Fruit fly (Drosophila melanogaster): ENCODE data around the gene CG14073.

CG14073 gene

DNA sequence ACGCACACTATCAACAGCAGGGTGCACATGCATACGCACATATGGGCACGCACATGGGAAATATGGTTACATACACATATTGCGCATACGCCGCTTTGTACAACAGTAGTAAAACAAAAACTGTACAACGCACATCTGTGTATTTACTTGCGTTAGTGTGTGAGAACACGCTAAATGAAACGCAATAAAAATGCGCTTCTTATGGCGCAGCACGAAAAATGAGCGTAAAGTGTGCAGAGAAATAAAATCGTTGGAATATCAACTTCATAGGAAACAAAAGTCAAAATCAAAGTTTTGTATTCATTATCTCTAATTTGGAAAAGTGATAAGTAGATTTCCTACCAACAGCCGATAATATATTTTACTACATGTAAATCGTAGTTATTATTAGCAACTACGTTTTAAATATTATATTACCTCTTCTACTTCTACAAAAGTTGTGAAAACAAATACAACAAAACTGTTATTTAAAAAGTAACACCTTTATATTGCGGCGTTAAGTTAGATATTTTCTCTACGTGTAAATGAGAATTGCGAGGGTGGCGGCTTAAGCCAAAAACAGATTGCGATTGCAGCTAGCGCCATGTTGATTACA is 64.1 kb downstream of the CG14073 start (continued):
- peak; percentile 19 for TF ChIP-seq CG2120 (GFP tag; optimal IDR thresholded peaks at IDR 0.05)
- no peak for TF ChIP-seq fru (optimal IDR thresholded peaks at IDR 0.05)
- 0 out of 3 replicates have a peak, but pooled peaks have one; percentile 24 for TF ChIP-seq Aef1 (GFP tag; IDR thresholded peaks at IDR 0.05)
- TF ChIP-seq Oli (tag; optimal IDR thresholded peaks at IDR 0.05), result peak; percentile 69
- peak in 1 of 2 experiments; percentile 57 for TF ChIP-seq eve (GFP tag; optimal IDR thresholded peaks at IDR 0.05)
- no peak for TF ChIP-seq pzg (GFP tag; optimal IDR thresholded peaks at IDR 0.05)
- TF ChIP-seq Ets65A (GFP tag), result peak; percentile 78
- 0 out of 2 replicates have a peak, but pooled peaks have one; percentile 33 for TF ChIP-seq Ada2b (GFP tag; IDR thresholded peaks at IDR 0.05)
- TF ChIP-seq CG17359 (tag; optimal IDR thresholded peaks at IDR 0.05), result peak; percentile 77
- peak; percentile 11 for TF ChIP-seq CG1603 (tag; optimal IDR thresholded peaks at IDR 0.05)
- no peak for TF ChIP-seq CG12236 (GFP tag; optimal IDR thresholded peaks at IDR 0.05)
- peak; percentile 23; the same call in 1 of the 3 replicates for TF ChIP-seq CG11093 (GFP tag; IDR thresholded peaks at IDR 0.05)
- no peak for TF ChIP-seq hkb (optimal IDR thresholded peaks at IDR 0.05)
- TF ChIP-seq hkb (GFP tag; IDR thresholded peaks at IDR 0.05), result peak; percentile 74
- peak; percentile 10 for TF ChIP-seq salm (tag; optimal IDR thresholded peaks at IDR 0.05)
- TF ChIP-seq bcd (GFP tag; optimal IDR thresholded peaks at IDR 0.05), result peak; percentile 57
- no peak for TF ChIP-seq slou (GFP tag; optimal IDR thresholded peaks at IDR 0.05)
- TF ChIP-seq CG11504 (tag; optimal IDR thresholded peaks at IDR 0.05), result peak; percentile 85
- peak; percentile 24; the same call in 1 of the 3 replicates for TF ChIP-seq zfh1 (GFP tag; IDR thresholded peaks at IDR 0.05)
- TF ChIP-seq CG12104 (GFP tag; optimal IDR thresholded peaks at IDR 0.05), result peak; percentile 42
- TF ChIP-seq tin (GFP tag; optimal IDR thresholded peaks at IDR 0.05), result peak; percentile 50
- TF ChIP-seq CG9437 (GFP tag; optimal IDR thresholded peaks at IDR 0.05), result peak; percentile 55
- TF ChIP-seq Sin3A (optimal IDR thresholded peaks at IDR 0.05), result no peak
- peak; percentile 55 for TF ChIP-seq CG5180 (GFP tag; optimal IDR thresholded peaks at IDR 0.05)
- TF ChIP-seq Nf-YA (GFP tag; IDR thresholded peaks at IDR 0.05), result peak; percentile 12; the same call in 1 of the 2 replicates
- peak; percentile 24 for TF ChIP-seq CG3407 (GFP tag; optimal IDR thresholded peaks at IDR 0.05)
- TF ChIP-seq CG7987 (GFP tag; optimal IDR thresholded peaks at IDR 0.05), result peak; percentile 5
- peak; percentile 47; the same call in 2 of the 3 replicates for TF ChIP-seq row (GFP tag; IDR thresholded peaks at IDR 0.05)
- no peak for TF ChIP-seq prd (optimal IDR thresholded peaks at IDR 0.05)
- peak; percentile 52; the same call in 1 of the 3 replicates for TF ChIP-seq prd (GFP tag; IDR thresholded peaks at IDR 0.05)
- peak; percentile 40 for TF ChIP-seq CG10267 (tag; optimal IDR thresholded peaks at IDR 0.05)
- TF ChIP-seq HLH3B (GFP tag; IDR thresholded peaks at IDR 0.05), result peak; percentile 64
- TF ChIP-seq CG34422 (GFP tag; IDR thresholded peaks at IDR 0.05), result 0 out of 3 replicates have a peak, but pooled peaks have one; percentile 30
- TF ChIP-seq NfI (GFP tag; optimal IDR thresholded peaks at IDR 0.05), result peak; percentile 28
- no peak for TF ChIP-seq CG4730 (GFP tag; IDR thresholded peaks at IDR 0.05)
- TF ChIP-seq CG2678 (tag; optimal IDR thresholded peaks at IDR 0.05), result peak; percentile 78
- TF ChIP-seq Camta (GFP tag; optimal IDR thresholded peaks at IDR 0.05), result peak; percentile 51
- TF ChIP-seq CG7372 (GFP tag; IDR thresholded peaks at IDR 0.05), result peak; percentile 54
- peak; percentile 51 for TF ChIP-seq Xbp1 (GFP tag; optimal IDR thresholded peaks at IDR 0.05)
- peak; percentile 59; the same call in 2 of the 3 replicates for TF ChIP-seq dysf (GFP tag; IDR thresholded peaks at IDR 0.05)
- TF ChIP-seq tap (tag; optimal IDR thresholded peaks at IDR 0.05), result peak; percentile 60
- TF ChIP-seq CG11695 (GFP tag; IDR thresholded peaks at IDR 0.05), result peak; percentile 67
- TF ChIP-seq exex (tag; optimal IDR thresholded peaks at IDR 0.05), result no peak
- TF ChIP-seq Bgb (GFP tag; IDR thresholded peaks at IDR 0.05; ENCODE audit: partially characterized antibody), result no peak
- no peak; the same call in 1 of the 2 replicates for TF ChIP-seq ara (GFP tag; IDR thresholded peaks at IDR 0.05)
- TF ChIP-seq E2f2 (GFP tag; IDR thresholded peaks at IDR 0.05), result peak; percentile 25; the same call in 1 of the 2 replicates
- TF ChIP-seq tgo (GFP tag; IDR thresholded peaks at IDR 0.05), result peak; percentile 58
- TF ChIP-seq sens-2 (GFP tag; IDR thresholded peaks at IDR 0.05), result no peak
- peak; percentile 42 for TF ChIP-seq Fer1 (GFP tag; optimal IDR thresholded peaks at IDR 0.05)
- 0 out of 2 replicates have a peak, but pooled peaks have one; percentile 37 for TF ChIP-seq Oaz (GFP tag; IDR thresholded peaks at IDR 0.05)
- peak; percentile 21; the same call in 1 of the 3 replicates for TF ChIP-seq ase (GFP tag; IDR thresholded peaks at IDR 0.05)

Data from whole organism, embryonic.